Worm (Caenorhabditis elegans): ENCODE results near the gene Y43F8B.3.

Gene Y43F8B.3

ce11 chrV:19477302-19477701, 25.6 kb upstream of the Y43F8B.3 start:
- TF ChIP-seq tab-1 (GFP tag; IDR thresholded peaks at IDR 0.05) (no peak), ztf-29 (GFP tag; IDR thresholded peaks at IDR 0.05) (no peak)

ce11 chrV:19477852-19478251, 25.0 kb upstream of the Y43F8B.3 start, which contains the start of gene Y43F8B.9:
Y43F8B.9 (plus strand) TSS chrV:19478152.
- no peak for TF ChIP-seq klf-2 (GFP tag; conservative IDR thresholded peaks at IDR 0.05)
- no peak for TF ChIP-seq ztf-29 (GFP tag; IDR thresholded peaks at IDR 0.05)
- TF ChIP-seq tab-1 (GFP tag; IDR thresholded peaks at IDR 0.05), result no peak
- TF ChIP-seq ztf-23 (GFP tag; IDR thresholded peaks at IDR 0.05), result no peak
- TF ChIP-seq cog-1 (tag; optimal IDR thresholded peaks at IDR 0.05), result no peak
- TF ChIP-seq T22C8.4 (GFP tag; IDR thresholded peaks at IDR 0.05), result no peak
- no peak for TF ChIP-seq ref-1 (GFP tag; conservative IDR thresholded peaks at IDR 0.05)
- no peak for TF ChIP-seq flt-1 (GFP tag; IDR thresholded peaks at IDR 0.05)
- TF ChIP-seq med-1 (GFP tag; optimal IDR thresholded peaks at IDR 0.05; ENCODE audit: insufficient read depth), result no peak

- no peak for TF ChIP-seq ref-1 (GFP tag; conservative IDR thresholded peaks at IDR 0.05)
- no peak for TF ChIP-seq ztf-23 (GFP tag; IDR thresholded peaks at IDR 0.05)
- TF ChIP-seq T22C8.4 (GFP tag; IDR thresholded peaks at IDR 0.05), result no peak
- no peak for TF ChIP-seq med-1 (GFP tag; optimal IDR thresholded peaks at IDR 0.05; ENCODE audit: insufficient read depth)
- no peak for TF ChIP-seq flt-1 (GFP tag; IDR thresholded peaks at IDR 0.05)
- no peak for TF ChIP-seq cog-1 (tag; optimal IDR thresholded peaks at IDR 0.05)
- no peak for TF ChIP-seq ztf-29 (GFP tag; IDR thresholded peaks at IDR 0.05)
- no peak for TF ChIP-seq tab-1 (GFP tag; IDR thresholded peaks at IDR 0.05)
- no peak for TF ChIP-seq klf-2 (GFP tag; conservative IDR thresholded peaks at IDR 0.05)
Measured at ce11 chrV:19482535-19482934, 20.4 kb upstream of the Y43F8B.3 start, which contains the start of gene Y43F8B.22. Y43F8B.22 (plus strand) TSS chrV:19482835.

- TF ChIP-seq ref-1 (GFP tag; conservative IDR thresholded peaks at IDR 0.05) (no peak), T22C8.4 (GFP tag; IDR thresholded peaks at IDR 0.05) (no peak), med-1 (GFP tag; optimal IDR thresholded peaks at IDR 0.05; ENCODE audit: insufficient read depth) (no peak), klf-2 (GFP tag; conservative IDR thresholded peaks at IDR 0.05) (no peak), tab-1 (GFP tag; IDR thresholded peaks at IDR 0.05) (no peak), ztf-29 (GFP tag; IDR thresholded peaks at IDR 0.05) (no peak), flt-1 (GFP tag; IDR thresholded peaks at IDR 0.05) (no peak), ztf-23 (GFP tag; IDR thresholded peaks at IDR 0.05) (no peak), cog-1 (tag; optimal IDR thresholded peaks at IDR 0.05) (no peak)
Measured at ce11 chrV:19484507-19484906, 18.4 kb upstream of the Y43F8B.3 start, which contains the start of gene Y43F8B.17. Y43F8B.17 (plus strand) TSS chrV:19484721.

- no peak for TF ChIP-seq ztf-29 (GFP tag; IDR thresholded peaks at IDR 0.05)
Measured at ce11 chrV:19485261-19485660, 17.6 kb upstream of the Y43F8B.3 start, which contains the start of gene Y43F8B.28. Y43F8B.28 (plus strand) TSS chrV:19485319.

- TF ChIP-seq ztf-29 (GFP tag; IDR thresholded peaks at IDR 0.05) (no peak), ref-1 (GFP tag; conservative IDR thresholded peaks at IDR 0.05) (no peak), flt-1 (GFP tag; IDR thresholded peaks at IDR 0.05) (no peak), cog-1 (tag; optimal IDR thresholded peaks at IDR 0.05) (no peak), med-1 (GFP tag; optimal IDR thresholded peaks at IDR 0.05; ENCODE audit: insufficient read depth) (no peak), ztf-23 (GFP tag; IDR thresholded peaks at IDR 0.05) (no peak), klf-2 (GFP tag; conservative IDR thresholded peaks at IDR 0.05) (no peak), T22C8.4 (GFP tag; IDR thresholded peaks at IDR 0.05) (no peak), tab-1 (GFP tag; IDR thresholded peaks at IDR 0.05) (no peak)
Measured at ce11 chrV:19485690-19486089, 17.2 kb upstream of the Y43F8B.3 start, which contains the start of gene Y43F8B.18. Y43F8B.18 (plus strand) TSS chrV:19485990.

ce11 chrV:19490461-19490860, 12.4 kb upstream of the Y43F8B.3 start, which contains the start of gene Y43F8B.7:
Y43F8B.7 (plus strand) TSS chrV:19490761.
- TF ChIP-seq cog-1 (tag; optimal IDR thresholded peaks at IDR 0.05) (no peak), tab-1 (GFP tag; IDR thresholded peaks at IDR 0.05) (no peak), ztf-29 (GFP tag; IDR thresholded peaks at IDR 0.05) (no peak), ztf-23 (GFP tag; IDR thresholded peaks at IDR 0.05) (no peak), T22C8.4 (GFP tag; IDR thresholded peaks at IDR 0.05) (no peak), klf-2 (GFP tag; conservative IDR thresholded peaks at IDR 0.05) (no peak), flt-1 (GFP tag; IDR thresholded peaks at IDR 0.05) (no peak), med-1 (GFP tag; optimal IDR thresholded peaks at IDR 0.05; ENCODE audit: insufficient read depth) (no peak), ref-1 (GFP tag; conservative IDR thresholded peaks at IDR 0.05) (no peak)

- TF ChIP-seq T22C8.4 (GFP tag; IDR thresholded peaks at IDR 0.05) (no peak), ztf-29 (GFP tag; IDR thresholded peaks at IDR 0.05) (no peak), tab-1 (GFP tag; IDR thresholded peaks at IDR 0.05) (no peak), flt-1 (GFP tag; IDR thresholded peaks at IDR 0.05) (no peak), ztf-23 (GFP tag; IDR thresholded peaks at IDR 0.05) (no peak), med-1 (GFP tag; optimal IDR thresholded peaks at IDR 0.05; ENCODE audit: insufficient read depth) (no peak), ref-1 (GFP tag; conservative IDR thresholded peaks at IDR 0.05) (no peak), cog-1 (tag; optimal IDR thresholded peaks at IDR 0.05) (no peak), klf-2 (GFP tag; conservative IDR thresholded peaks at IDR 0.05) (no peak)
Measured at ce11 chrV:19491302-19491701, 11.6 kb upstream of the Y43F8B.3 start, which contains the start of gene Y43F8B.29. Y43F8B.29 (plus strand) TSS chrV:19491602.

- TF ChIP-seq ztf-29 (GFP tag; IDR thresholded peaks at IDR 0.05) (no peak), ref-1 (GFP tag; conservative IDR thresholded peaks at IDR 0.05) (no peak), ztf-23 (GFP tag; IDR thresholded peaks at IDR 0.05) (no peak)
Measured at ce11 chrV:19495145-19495544, 7.8 kb upstream of the Y43F8B.3 start.

ce11 chrV:19495587-19495986, 7.3 kb upstream of the Y43F8B.3 start, which contains the start of gene scl-21:
scl-21 (minus strand) TSS chrV:19495687.
- no peak for TF ChIP-seq klf-2 (GFP tag; conservative IDR thresholded peaks at IDR 0.05)
- TF ChIP-seq tab-1 (GFP tag; IDR thresholded peaks at IDR 0.05), result no peak
- no peak for TF ChIP-seq ztf-29 (GFP tag; IDR thresholded peaks at IDR 0.05)
- no peak for TF ChIP-seq T22C8.4 (GFP tag; IDR thresholded peaks at IDR 0.05)
- TF ChIP-seq cog-1 (tag; optimal IDR thresholded peaks at IDR 0.05), result no peak
- TF ChIP-seq flt-1 (GFP tag; IDR thresholded peaks at IDR 0.05), result no peak
- no peak for TF ChIP-seq ref-1 (GFP tag; conservative IDR thresholded peaks at IDR 0.05)
- TF ChIP-seq med-1 (GFP tag; optimal IDR thresholded peaks at IDR 0.05; ENCODE audit: insufficient read depth), result no peak
- no peak for TF ChIP-seq ztf-23 (GFP tag; IDR thresholded peaks at IDR 0.05)
